Worm (Caenorhabditis elegans): Measurements from ENCODE around the gene K01F9.2.

DNA sequence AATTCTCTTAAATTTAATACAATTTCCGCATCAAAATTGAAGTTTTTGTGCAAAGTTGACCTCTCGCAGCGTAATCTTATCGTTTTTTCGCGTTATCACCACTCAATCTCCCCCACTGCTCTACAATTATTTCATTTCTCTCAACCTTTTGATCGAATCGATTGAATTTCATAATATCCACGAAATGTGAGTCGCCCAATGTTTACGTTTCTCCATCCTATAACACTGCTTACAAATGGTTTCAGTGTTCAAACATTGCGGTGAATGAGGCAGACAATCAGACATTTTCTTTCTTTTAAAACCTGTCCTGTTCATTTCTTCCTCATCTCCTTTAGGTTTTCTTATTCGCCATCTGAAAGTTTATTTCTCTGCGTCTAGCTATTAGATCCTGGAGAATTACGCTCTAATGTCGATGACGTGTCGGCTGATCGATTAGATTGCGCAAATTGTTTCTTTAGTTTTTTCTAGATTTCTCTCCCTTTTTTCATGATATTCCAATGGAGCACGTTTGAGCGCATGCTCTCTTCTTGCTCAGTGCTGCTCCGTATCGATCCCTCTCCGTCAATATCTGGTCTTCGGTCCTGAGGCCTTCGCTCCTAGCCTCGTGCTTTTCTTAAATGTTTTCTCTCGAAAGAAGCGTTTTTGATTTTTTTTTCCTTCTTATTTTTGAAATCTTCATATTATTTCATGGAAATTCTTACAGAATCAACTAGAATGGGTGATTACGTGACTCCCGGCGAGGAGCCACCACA lies 28.2 kb upstream of the K01F9.2 start, which contains the start of gene unc-32:
- TF ChIP-seq fkh-3 (tag; optimal IDR thresholded peaks at IDR 0.05) (no peak), gei-17 (GFP tag; optimal IDR thresholded peaks at IDR 0.05) (no peak), ama-1 (optimal IDR thresholded peaks at IDR 0.05) (no peak), ama-1 (GFP tag; optimal IDR thresholded peaks at IDR 0.05) (peak in 1 of 2 experiments; percentile 17), Y53F4B.3 (GFP tag; IDR thresholded peaks at IDR 0.05) (no peak), cebp-1 (GFP tag; IDR thresholded peaks at IDR 0.05) (peak; percentile 68), cebp-1 (tag; optimal IDR thresholded peaks at IDR 0.05) (peak; percentile 84), unc-62 (GFP tag; optimal IDR thresholded peaks at IDR 0.05) (no peak)

Measured in whole organism, young adult.